Fruit fly (Drosophila melanogaster): ENCODE data around the gene CG32444.

Gene CG32444

dm6 chr3L:21679687-21680086 is 42.9 kb downstream of the CG32444 start, which contains the start of the genes Als2 and CG11248:
Als2 (minus strand) TSS chr3L:21679755.
CG11248 (plus strand) TSS chr3L:21680050.
- TF ChIP-seq insv (optimal IDR thresholded peaks at IDR 0.05) (no peak), ttk (optimal IDR thresholded peaks at IDR 0.05) (no peak), h (optimal IDR thresholded peaks at IDR 0.05) (no peak), psq (optimal IDR thresholded peaks at IDR 0.05) (no peak), Myc (optimal IDR thresholded peaks at IDR 0.05) (no peak), Sin3A (optimal IDR thresholded peaks at IDR 0.05) (no peak)

dm6 chr3L:21683942-21684341 is 47.2 kb downstream of the CG32444 start, which contains the start of gene Sfp78E:
Sfp78E (minus strand) TSS chr3L:21684042.
- TF ChIP-seq ttk (optimal IDR thresholded peaks at IDR 0.05), result no peak
- no peak for TF ChIP-seq Sin3A (optimal IDR thresholded peaks at IDR 0.05)
- TF ChIP-seq insv (optimal IDR thresholded peaks at IDR 0.05), result no peak
- TF ChIP-seq h (optimal IDR thresholded peaks at IDR 0.05), result no peak
- no peak for TF ChIP-seq Myc (optimal IDR thresholded peaks at IDR 0.05)
- no peak for TF ChIP-seq psq (optimal IDR thresholded peaks at IDR 0.05)

dm6 chr3L:21685753-21686152 is 49.0 kb downstream of the CG32444 start:
- no peak for TF ChIP-seq insv (optimal IDR thresholded peaks at IDR 0.05)
- TF ChIP-seq h (optimal IDR thresholded peaks at IDR 0.05), result no peak
- TF ChIP-seq ttk (optimal IDR thresholded peaks at IDR 0.05), result no peak
- TF ChIP-seq psq (optimal IDR thresholded peaks at IDR 0.05), result no peak
- TF ChIP-seq Myc (optimal IDR thresholded peaks at IDR 0.05), result no peak
- no peak for TF ChIP-seq Sin3A (optimal IDR thresholded peaks at IDR 0.05)

Measured in Kc167 (cell line).